Worm (Caenorhabditis elegans) whole organism, L3 larva: ENCODE data around the gene C26D10.6.

Experiments used
- aly-2 ChIP-seq: fragments of 150-350 bp; optimal IDR thresholded peaks from 2 replicates; lab custom pipeline; 2014; ENCODE audit warnings: missing biosample characterization, missing genetic modification characterization
- egl-27 ChIP-seq: sonication (generic microtip); optimal IDR thresholded peaks from 4 replicates; lab custom pipeline; 2017; ENCODE audit warnings: missing biosample characterization, missing genetic modification reagents, missing genetic modification characterization
- skn-1 ChIP-seq: fragments of 150-350 bp; optimal IDR thresholded peaks from 2 replicates; lab custom pipeline; 2014; ENCODE audit warnings: missing biosample characterization, missing genetic modification characterization
- snpc-4 ChIP-seq: fragments of 150-350 bp; optimal IDR thresholded peaks from 2 replicates; lab custom pipeline; 2014; ENCODE audit warnings: missing biosample characterization, missing genetic modification characterization

ce11 chrII:8380188-8380587 is 25.7 kb upstream of the C26D10.6 start:
- TF ChIP-seq aly-2 (tag; lab: Kevin White, UChicago) (no peak), egl-27 (no peak), skn-1 (no peak), snpc-4 (tag; lab: Kevin White, UChicago) (no peak)
